Worm (Caenorhabditis elegans): ENCODE measurements around the gene ugt-1.

Gene ugt-1

DNA sequence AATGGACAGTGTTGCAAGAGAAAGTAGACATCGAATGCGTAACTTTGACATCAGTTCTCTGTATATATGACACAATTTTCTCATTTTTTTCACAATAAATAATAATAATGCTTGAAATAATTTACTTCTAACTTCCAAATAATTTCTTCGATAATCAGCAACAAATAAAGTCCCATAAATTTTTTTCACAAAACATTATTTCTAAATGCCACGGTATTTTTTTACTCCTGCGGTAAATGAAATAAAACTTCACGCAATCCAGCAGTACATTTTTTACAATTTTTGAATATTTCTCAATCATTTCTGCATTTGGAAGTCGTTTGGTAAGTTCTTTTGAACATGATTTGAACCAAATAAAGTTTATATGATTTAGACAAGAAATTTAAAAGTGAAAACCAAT, 11.5 kb upstream of the ugt-1 start, which contains the start of gene spe-10:
Gene spe-10 (plus strand): TSS at position 301 of the 400 bp plus-strand sequence.
- no peak for TF ChIP-seq ceh-36 (tag; optimal IDR thresholded peaks at IDR 0.05)
- TF ChIP-seq hmg-4 (GFP tag; optimal IDR thresholded peaks at IDR 0.05), result no peak
- no peak for TF ChIP-seq tbx-37 (GFP tag; conservative IDR thresholded peaks at IDR 0.05)
- no peak for TF ChIP-seq ceh-13 (GFP tag; optimal IDR thresholded peaks at IDR 0.05)
- no peak for TF ChIP-seq hmbx-1 (tag; optimal IDR thresholded peaks at IDR 0.05)
- TF ChIP-seq tbx-11 (GFP tag; IDR thresholded peaks at IDR 0.05), result no peak
- TF ChIP-seq hnd-1 (tag; optimal IDR thresholded peaks at IDR 0.05), result no peak
- TF ChIP-seq B0310.2 (tag; optimal IDR thresholded peaks at IDR 0.05), result no peak
- TF ChIP-seq scrt-1 (GFP tag; IDR thresholded peaks at IDR 0.05), result no peak
- no peak for TF ChIP-seq tra-4 (tag; optimal IDR thresholded peaks at IDR 0.05)

DNA sequence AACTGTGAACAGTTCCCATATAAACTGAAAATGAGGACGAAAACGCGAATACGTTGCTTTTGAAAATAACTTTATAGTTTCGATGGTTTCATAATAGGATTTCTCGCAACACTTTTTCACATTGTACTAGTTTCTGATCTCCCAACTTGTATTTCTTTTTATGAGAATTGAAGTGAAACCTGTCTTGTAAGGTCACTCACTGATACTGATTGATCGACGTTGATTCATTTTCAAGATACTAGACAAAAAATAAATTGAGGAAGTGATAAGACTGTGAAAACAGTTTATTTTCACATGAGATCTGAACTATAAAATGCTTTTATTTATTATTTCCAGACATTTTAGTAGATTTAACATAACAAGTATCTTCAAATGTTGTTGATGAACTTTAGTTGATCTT, 8.1 kb upstream of the ugt-1 start:
- TF ChIP-seq B0310.2 (tag; optimal IDR thresholded peaks at IDR 0.05) (no peak), tbx-11 (GFP tag; IDR thresholded peaks at IDR 0.05) (no peak), hmbx-1 (tag; optimal IDR thresholded peaks at IDR 0.05) (no peak), sea-1 (GFP tag; conservative IDR thresholded peaks at IDR 0.05) (no peak), pes-1 (GFP tag; IDR thresholded peaks at IDR 0.05) (no peak), aly-1 (tag; optimal IDR thresholded peaks at IDR 0.05) (no peak), ceh-13 (GFP tag; optimal IDR thresholded peaks at IDR 0.05) (no peak), flt-1 (GFP tag; IDR thresholded peaks at IDR 0.05) (no peak), hmg-4 (GFP tag; optimal IDR thresholded peaks at IDR 0.05) (no peak), ets-7 (tag; optimal IDR thresholded peaks at IDR 0.05) (no peak), ceh-36 (tag; optimal IDR thresholded peaks at IDR 0.05) (no peak), F13C5.2 (tag; optimal IDR thresholded peaks at IDR 0.05) (no peak), tra-4 (tag; optimal IDR thresholded peaks at IDR 0.05) (no peak), tbx-37 (GFP tag; conservative IDR thresholded peaks at IDR 0.05) (no peak), hnd-1 (tag; optimal IDR thresholded peaks at IDR 0.05) (no peak)

ce11 chrV:10388318-10388717, 7.1 kb upstream of the ugt-1 start, which contains the start of gene AC3.5:
TSS of gene AC3.5 (plus strand) at chrV:10388527.
- TF ChIP-seq tra-4 (tag; optimal IDR thresholded peaks at IDR 0.05) (no peak), hnd-1 (tag; optimal IDR thresholded peaks at IDR 0.05) (no peak), pes-1 (GFP tag; IDR thresholded peaks at IDR 0.05) (no peak), F13C5.2 (tag; optimal IDR thresholded peaks at IDR 0.05) (no peak), sea-1 (GFP tag; conservative IDR thresholded peaks at IDR 0.05) (no peak), aly-1 (tag; optimal IDR thresholded peaks at IDR 0.05) (no peak), ama-1 (optimal IDR thresholded peaks at IDR 0.05) (no peak), B0310.2 (tag; optimal IDR thresholded peaks at IDR 0.05) (no peak), scrt-1 (GFP tag; IDR thresholded peaks at IDR 0.05) (no peak), ceh-36 (tag; optimal IDR thresholded peaks at IDR 0.05) (no peak)

DNA sequence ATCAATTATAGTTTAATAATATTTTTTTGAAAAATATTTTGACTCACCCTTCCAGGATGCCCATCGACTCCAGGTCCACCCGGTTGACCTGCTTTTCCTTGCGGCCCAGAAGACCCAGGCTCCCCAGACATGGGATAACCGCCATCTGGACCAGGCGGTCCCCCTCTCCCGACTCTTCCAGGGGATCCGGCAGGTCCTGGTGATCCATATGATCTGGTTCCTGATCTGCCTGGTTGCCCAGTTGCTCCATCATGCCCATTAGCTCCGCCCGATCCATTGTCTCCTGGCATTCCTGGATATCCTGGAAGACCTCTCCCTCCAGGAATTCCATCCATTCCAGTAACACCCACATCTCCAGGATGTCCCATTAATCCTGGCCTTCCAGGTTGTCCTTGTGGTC, 1.8 kb upstream of the ugt-1 start:
- TF ChIP-seq aly-1 (tag; optimal IDR thresholded peaks at IDR 0.05), result no peak
- TF ChIP-seq flt-1 (GFP tag; IDR thresholded peaks at IDR 0.05), result no peak
- no peak for TF ChIP-seq B0310.2 (tag; optimal IDR thresholded peaks at IDR 0.05)
- no peak for TF ChIP-seq tbx-37 (GFP tag; conservative IDR thresholded peaks at IDR 0.05)
- no peak for TF ChIP-seq hnd-1 (tag; optimal IDR thresholded peaks at IDR 0.05)
- TF ChIP-seq pes-1 (GFP tag; IDR thresholded peaks at IDR 0.05), result no peak
- TF ChIP-seq ets-7 (tag; optimal IDR thresholded peaks at IDR 0.05), result no peak
- no peak for TF ChIP-seq scrt-1 (GFP tag; IDR thresholded peaks at IDR 0.05)

DNA sequence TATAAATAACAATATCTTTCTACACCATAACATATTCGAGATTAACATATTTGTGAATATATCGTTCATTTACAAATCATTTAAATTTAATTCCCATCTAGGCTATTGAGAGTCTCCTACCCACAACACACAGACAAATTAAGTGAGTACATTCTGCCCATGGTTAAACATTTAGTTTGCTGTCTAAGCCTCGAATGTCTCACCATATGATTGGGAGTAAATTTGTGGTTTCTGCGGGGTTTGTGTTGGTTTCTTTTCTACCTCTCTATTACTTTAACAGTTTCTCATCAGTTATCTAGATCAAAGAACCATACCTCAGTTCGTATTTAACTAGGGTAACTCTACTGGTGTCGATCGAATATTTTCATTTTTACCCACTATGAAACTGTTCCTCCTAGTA, 3.0 kb downstream of the ugt-1 start, which contains the start of gene ugt-2:
Gene ugt-2 (plus strand): TSS at position 371 of the 400 bp plus-strand sequence.
- TF ChIP-seq tbx-11 (GFP tag; IDR thresholded peaks at IDR 0.05) (no peak), ama-1 (optimal IDR thresholded peaks at IDR 0.05) (no peak), aly-1 (tag; optimal IDR thresholded peaks at IDR 0.05) (no peak), hmg-4 (GFP tag; optimal IDR thresholded peaks at IDR 0.05) (no peak), pes-1 (GFP tag; IDR thresholded peaks at IDR 0.05) (no peak), scrt-1 (GFP tag; IDR thresholded peaks at IDR 0.05) (no peak), ceh-13 (GFP tag; optimal IDR thresholded peaks at IDR 0.05) (no peak), sea-1 (GFP tag; conservative IDR thresholded peaks at IDR 0.05) (no peak), F13C5.2 (tag; optimal IDR thresholded peaks at IDR 0.05) (no peak), ets-7 (tag; optimal IDR thresholded peaks at IDR 0.05) (no peak), hnd-1 (tag; optimal IDR thresholded peaks at IDR 0.05) (no peak), tra-4 (tag; optimal IDR thresholded peaks at IDR 0.05) (no peak), flt-1 (GFP tag; IDR thresholded peaks at IDR 0.05) (no peak), B0310.2 (tag; optimal IDR thresholded peaks at IDR 0.05) (no peak), tbx-37 (GFP tag; conservative IDR thresholded peaks at IDR 0.05) (no peak), ceh-36 (tag; optimal IDR thresholded peaks at IDR 0.05) (no peak), hmbx-1 (tag; optimal IDR thresholded peaks at IDR 0.05) (no peak)

ce11 chrV:10399290-10399689, 3.8 kb downstream of the ugt-1 start:
- TF ChIP-seq ceh-13 (GFP tag; optimal IDR thresholded peaks at IDR 0.05) (no peak), tra-4 (tag; optimal IDR thresholded peaks at IDR 0.05) (no peak), ama-1 (optimal IDR thresholded peaks at IDR 0.05) (no peak), aly-1 (tag; optimal IDR thresholded peaks at IDR 0.05) (no peak), tbx-11 (GFP tag; IDR thresholded peaks at IDR 0.05) (no peak), tbx-37 (GFP tag; conservative IDR thresholded peaks at IDR 0.05) (no peak), F13C5.2 (tag; optimal IDR thresholded peaks at IDR 0.05) (no peak), pes-1 (GFP tag; IDR thresholded peaks at IDR 0.05) (no peak), flt-1 (GFP tag; IDR thresholded peaks at IDR 0.05) (no peak), ets-7 (tag; optimal IDR thresholded peaks at IDR 0.05) (no peak), scrt-1 (GFP tag; IDR thresholded peaks at IDR 0.05) (no peak), ceh-36 (tag; optimal IDR thresholded peaks at IDR 0.05) (no peak), hmbx-1 (tag; optimal IDR thresholded peaks at IDR 0.05) (no peak), B0310.2 (tag; optimal IDR thresholded peaks at IDR 0.05) (no peak), hnd-1 (tag; optimal IDR thresholded peaks at IDR 0.05) (no peak), hmg-4 (GFP tag; optimal IDR thresholded peaks at IDR 0.05) (no peak), sea-1 (GFP tag; conservative IDR thresholded peaks at IDR 0.05) (no peak)

DNA sequence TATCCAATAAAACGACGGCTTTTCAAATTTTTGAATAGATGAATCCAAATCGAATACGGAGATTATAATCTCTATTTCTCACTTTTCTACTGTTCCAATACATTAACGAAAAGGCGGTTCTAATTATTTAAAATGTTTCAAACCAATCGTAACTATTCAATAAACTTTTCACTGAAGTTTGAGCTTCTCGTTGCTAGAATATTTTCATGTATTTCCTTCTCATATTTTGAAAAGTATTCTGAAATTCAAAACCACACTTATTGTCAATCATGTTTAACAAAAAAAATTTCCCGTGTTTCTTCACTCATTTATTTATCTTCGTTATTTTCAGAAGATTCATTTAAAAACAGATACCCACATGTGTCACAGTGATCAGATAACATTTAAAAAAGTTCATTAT, 7.3 kb downstream of the ugt-1 start, which contains the start of gene F15H10.8:
Gene F15H10.8 (minus strand): TSS at position 101 of the 400 bp plus-strand sequence.
- no peak for TF ChIP-seq ceh-36 (tag; optimal IDR thresholded peaks at IDR 0.05)
- TF ChIP-seq B0310.2 (tag; optimal IDR thresholded peaks at IDR 0.05), result no peak
- no peak for TF ChIP-seq sea-1 (GFP tag; conservative IDR thresholded peaks at IDR 0.05)
- no peak for TF ChIP-seq aly-1 (tag; optimal IDR thresholded peaks at IDR 0.05)
- no peak for TF ChIP-seq tbx-37 (GFP tag; conservative IDR thresholded peaks at IDR 0.05)
- TF ChIP-seq hmbx-1 (tag; optimal IDR thresholded peaks at IDR 0.05), result no peak
- TF ChIP-seq tbx-11 (GFP tag; IDR thresholded peaks at IDR 0.05), result no peak
- TF ChIP-seq ets-7 (tag; optimal IDR thresholded peaks at IDR 0.05), result no peak
- TF ChIP-seq tra-4 (tag; optimal IDR thresholded peaks at IDR 0.05), result no peak
- no peak for TF ChIP-seq ama-1 (optimal IDR thresholded peaks at IDR 0.05)
- TF ChIP-seq F13C5.2 (tag; optimal IDR thresholded peaks at IDR 0.05), result no peak
